Worm (Caenorhabditis elegans) whole organism, early embryonic: Measurements from ENCODE around the gene T09A5.14.

Experiments used
- B0310.2 ChIP-seq: sonication (generic microtip); optimal IDR thresholded peaks from 2 replicates; lab custom pipeline; 2016; ENCODE audit warnings: mild to moderate bottlenecking, missing genetic modification characterization, missing compliant biosample characterization
- F13C5.2 ChIP-seq: sonication (generic microtip); optimal IDR thresholded peaks from 2 replicates; lab custom pipeline; 2017; ENCODE audit warnings: mild to moderate bottlenecking, missing genetic modification characterization, inconsistent platforms, missing compliant biosample characterization
- aly-1 ChIP-seq: sonication (generic microtip); optimal IDR thresholded peaks from 2 replicates; lab custom pipeline; 2016; ENCODE audit warnings: missing genetic modification characterization, missing compliant biosample characterization
- ama-1 ChIP-seq: fragments of 150-350 bp; optimal IDR thresholded peaks from 2 replicates; lab custom pipeline; 2014
- ceh-13 ChIP-seq: fragments of 200-800 bp; sonication (Bioruptor generic); optimal IDR thresholded peaks from 2 replicates; lab custom pipeline; 2018; ENCODE audit warnings: mild to moderate bottlenecking, missing genetic modification characterization, missing compliant biosample characterization
- ceh-36 ChIP-seq: sonication (generic microtip); optimal IDR thresholded peaks from 2 replicates; lab custom pipeline; 2016; ENCODE audit warnings: missing genetic modification characterization, inconsistent platforms, missing compliant biosample characterization
- ets-7 ChIP-seq: sonication (generic microtip); optimal IDR thresholded peaks from 2 replicates; lab custom pipeline; 2016; ENCODE audit warnings: missing genotype, missing genetic modification characterization, missing compliant biosample characterization
- flt-1 ChIP-seq: fragments of 200-800 bp; sonication (Bioruptor generic); IDR thresholded peaks from 2 replicates; pipeline ENCODE4 v1.3.6; 2022; ENCODE audit warnings: missing genetic modification characterization, missing compliant biosample characterization
- hmbx-1 ChIP-seq: sonication (generic microtip); optimal IDR thresholded peaks from 2 replicates; lab custom pipeline; 2016; ENCODE audit warnings: mild to moderate bottlenecking, missing genetic modification characterization, missing compliant biosample characterization
- hmg-4 ChIP-seq: fragments of 200-800 bp; sonication (Bioruptor generic); optimal IDR thresholded peaks from 2 replicates; lab custom pipeline; 2018; ENCODE audit warnings: mild to moderate bottlenecking, missing genetic modification characterization, missing compliant biosample characterization
- hnd-1 ChIP-seq: sonication (generic microtip); optimal IDR thresholded peaks from 2 replicates; lab custom pipeline; 2016; ENCODE audit warnings: missing genetic modification characterization, missing compliant biosample characterization
- pes-1 ChIP-seq: fragments of 200-800 bp; sonication (Bioruptor generic); IDR thresholded peaks from 2 replicates; pipeline ENCODE4 v1.3.6; 2022; ENCODE audit warnings: missing genetic modification reagents, missing genetic modification characterization, missing compliant biosample characterization
- scrt-1 ChIP-seq: fragments of 200-800 bp; sonication (Bioruptor generic); IDR thresholded peaks from 2 replicates; pipeline ENCODE4 v1.3.6; 2022; ENCODE audit warnings: missing genetic modification characterization, missing compliant biosample characterization
- sea-1 ChIP-seq: fragments of 200-800 bp; sonication (Bioruptor generic); conservative IDR thresholded peaks from 2 replicates; pipeline ENCODE4 v1.3.6; 2022; ENCODE audit warnings: missing genetic modification characterization, missing compliant biosample characterization
- tbx-11 ChIP-seq: fragments of 200-800 bp; sonication (Bioruptor generic); IDR thresholded peaks from 2 replicates; pipeline ENCODE4 v1.3.6; 2022; ENCODE audit warnings: missing genetic modification characterization, missing compliant biosample characterization
- tbx-37 ChIP-seq: fragments of 200-800 bp; sonication (Bioruptor generic); conservative IDR thresholded peaks from 2 replicates; pipeline ENCODE4 v1.3.6; 2022; ENCODE audit warnings: missing genetic modification reagents, missing genetic modification characterization, missing compliant biosample characterization
- tra-4 ChIP-seq: sonication (generic microtip); optimal IDR thresholded peaks from 2 replicates; lab custom pipeline; 2017; ENCODE audit warnings: missing genetic modification characterization, missing compliant biosample characterization

The T09A5.14 gene

ce11 chrII:7864892-7865291 lies 32.7 kb downstream of the T09A5.14 start:
- TF ChIP-seq aly-1 (tag; lab: Kevin White, UChicago) (no peak), tbx-37 (GFP tag; lab: Robert Waterston, UW) (no peak), F13C5.2 (tag; lab: Kevin White, UChicago) (no peak), scrt-1 (no peak), sea-1 (GFP tag; lab: Robert Waterston, UW) (no peak), hnd-1 (no peak)

- TF ChIP-seq F13C5.2 (tag; lab: Kevin White, UChicago) (no peak), hmg-4 (GFP tag; lab: Kevin White, UChicago) (no peak)
These were observed 33.9 kb downstream of the T09A5.14 start for ce11 chrII:7866081-7866480.

ce11 chrII:7870062-7870461 lies 37.9 kb downstream of the T09A5.14 start, which contains the start of gene ztf-17:
TSS of gene ztf-17 (minus strand) at chrII:7870162.
- TF ChIP-seq tbx-37 (GFP tag; lab: Robert Waterston, UW) (no peak), ama-1 (lab: Kevin White, UChicago) (no peak)

- TF ChIP-seq B0310.2 (no peak), hmbx-1 (no peak), ceh-13 (GFP tag; lab: Kevin White, UChicago) (no peak), tbx-11 (no peak), hnd-1 (no peak)
These were observed 38.5 kb downstream of the T09A5.14 start for ce11 chrII:7870632-7871031.

ce11 chrII:7873843-7874372 lies 41.8 kb downstream of the T09A5.14 start, which contains the start of gene T01H3.3:
TSS of gene T01H3.3 (minus strand) at chrII:7873893.
- TF ChIP-seq tbx-11 (no peak), scrt-1 (no peak), ama-1 (lab: Kevin White, UChicago) (no peak), hnd-1 (no peak), sea-1 (GFP tag; lab: Robert Waterston, UW) (no peak), tra-4 (tag; lab: Kevin White, UChicago) (no peak), hmg-4 (GFP tag; lab: Kevin White, UChicago) (no peak), aly-1 (tag; lab: Kevin White, UChicago) (no peak), flt-1 (GFP tag; lab: Robert Waterston, UW) (no peak), B0310.2 (no peak), tbx-37 (GFP tag; lab: Robert Waterston, UW) (no peak), ceh-36 (no peak), hmbx-1 (no peak), F13C5.2 (tag; lab: Kevin White, UChicago) (no peak), pes-1 (GFP tag; lab: Robert Waterston, UW) (no peak), ets-7 (tag; lab: Kevin White, UChicago) (no peak)

- TF ChIP-seq ceh-36, result no peak
- TF ChIP-seq ama-1 (lab: Kevin White, UChicago), result no peak
- no peak for TF ChIP-seq ceh-13 (GFP tag; lab: Kevin White, UChicago)
- TF ChIP-seq aly-1 (tag; lab: Kevin White, UChicago), result no peak
These were observed 45.8 kb downstream of the T09A5.14 start, which contains the start of gene T01H3.2 for ce11 chrII:7877744-7878468. TSS of gene T01H3.2 (minus strand) at chrII:7877994.

ce11 chrII:7879266-7879718 lies 47.1 kb downstream of the T09A5.14 start, which contains the start of the genes vha-4 and T01H3.5:
TSS of gene vha-4 (minus strand) at chrII:7879316.
TSS of gene T01H3.5 (plus strand) at chrII:7879616.
- TF ChIP-seq hmg-4 (GFP tag; lab: Kevin White, UChicago) (no peak), ceh-36 (no peak), B0310.2 (no peak), tbx-11 (no peak), ets-7 (tag; lab: Kevin White, UChicago) (no peak), ceh-13 (GFP tag; lab: Kevin White, UChicago) (no peak), aly-1 (tag; lab: Kevin White, UChicago) (no peak), ama-1 (lab: Kevin White, UChicago) (no peak), flt-1 (GFP tag; lab: Robert Waterston, UW) (no peak), scrt-1 (no peak), pes-1 (GFP tag; lab: Robert Waterston, UW) (no peak), hnd-1 (no peak), hmbx-1 (no peak), tbx-37 (GFP tag; lab: Robert Waterston, UW) (no peak)

ce11 chrII:7880373-7880862 lies 48.3 kb downstream of the T09A5.14 start, which contains the start of gene perm-1:
TSS of gene perm-1 (plus strand) at chrII:7880812.
- TF ChIP-seq tra-4 (tag; lab: Kevin White, UChicago) (no peak), B0310.2 (no peak), tbx-11 (no peak), ets-7 (tag; lab: Kevin White, UChicago) (no peak), hmg-4 (GFP tag; lab: Kevin White, UChicago) (no peak), hnd-1 (no peak), aly-1 (tag; lab: Kevin White, UChicago) (no peak), F13C5.2 (tag; lab: Kevin White, UChicago) (no peak), hmbx-1 (no peak), flt-1 (GFP tag; lab: Robert Waterston, UW) (no peak), ama-1 (lab: Kevin White, UChicago) (no peak), pes-1 (GFP tag; lab: Robert Waterston, UW) (no peak), ceh-13 (GFP tag; lab: Kevin White, UChicago) (no peak), tbx-37 (GFP tag; lab: Robert Waterston, UW) (no peak)
